Fruit fly (Drosophila melanogaster) whole organism, adult: ENCODE data around the gene ds.

Source experiments
- CG14711 ChIP-seq: fragments of 200-800 bp; sonication (Bioruptor generic); optimal IDR thresholded peaks from 2 replicates; lab custom pipeline; 2018; ENCODE audit warnings: missing biosample characterization, mild to moderate bottlenecking, missing genetic modification characterization, moderate library complexity
- CG5204 ChIP-seq: fragments of 200-800 bp; sonication (Bioruptor generic); optimal IDR thresholded peaks from 2 replicates; lab custom pipeline; 2016; ENCODE audit warnings: missing biosample characterization, missing genetic modification characterization
- CG7045 ChIP-seq: fragments of 200-800 bp; sonication (Bioruptor generic); optimal IDR thresholded peaks from 2 replicates; lab custom pipeline; 2017; ENCODE audit warnings: missing biosample characterization, mild to moderate bottlenecking, missing genetic modification characterization
- CG7101 ChIP-seq: fragments of 200-800 bp; sonication (Bioruptor generic); optimal IDR thresholded peaks from 2 replicates; lab custom pipeline; 2018; ENCODE audit warnings: missing biosample characterization, mild to moderate bottlenecking, missing genetic modification characterization, moderate library complexity
- Clk ChIP-seq: fragments of 200-800 bp; sonication (Bioruptor generic); optimal IDR thresholded peaks from 2 replicates; lab custom pipeline; 2017; ENCODE audit warnings: missing biosample characterization, missing genetic modification characterization
- Crg-1 ChIP-seq: fragments of 200-800 bp; sonication (Bioruptor generic); optimal IDR thresholded peaks from 2 replicates; lab custom pipeline; 2016; ENCODE audit warnings: missing biosample characterization, missing genetic modification characterization
- Hr96 ChIP-seq: fragments of 200-800 bp; sonication (Bioruptor generic); optimal IDR thresholded peaks from 2 replicates; lab custom pipeline; 2016; ENCODE audit warnings: missing biosample characterization, missing genetic modification characterization
- Mnt ChIP-seq: fragments of 200-800 bp; sonication (Bioruptor generic); optimal IDR thresholded peaks from 2 replicates; lab custom pipeline; 2016; ENCODE audit warnings: missing biosample characterization, mild to moderate bottlenecking, missing genetic modification characterization
- cic ChIP-seq: fragments of 200-800 bp; sonication (Bioruptor generic); optimal IDR thresholded peaks from 2 replicates; lab custom pipeline; 2017; ENCODE audit warnings: missing biosample characterization, mild to moderate bottlenecking, missing genetic modification characterization, moderate library complexity
- cnc ChIP-seq, 2 experiments: fragments of >200 bp; optimal IDR thresholded peaks; 2 replicates each; lab custom pipeline; 2017
- kay ChIP-seq: fragments of 200-800 bp; sonication (Bioruptor generic); peaks from one replicate; lab custom pipeline; 2016; ENCODE audit warnings: missing biosample characterization, missing genetic modification characterization, borderline replicate concordance
- pad ChIP-seq: fragments of 200-800 bp; sonication (Bioruptor generic); optimal IDR thresholded peaks from 3 replicates; lab custom pipeline; 2017; ENCODE audit warnings: missing biosample characterization, missing genetic modification characterization, mild to moderate bottlenecking, moderate library complexity, missing genetic modification reagents
- tj ChIP-seq: fragments of 200-800 bp; sonication (Bioruptor generic); optimal IDR thresholded peaks from 3 replicates; lab custom pipeline; 2017; ENCODE audit warnings: missing biosample characterization, mild to moderate bottlenecking, missing genetic modification characterization, moderate library complexity
- toe ChIP-seq: fragments of 200-800 bp; sonication (Bioruptor generic); optimal IDR thresholded peaks from 2 replicates; lab custom pipeline; 2016; ENCODE audit warnings: missing biosample characterization, missing genetic modification characterization

DNA sequence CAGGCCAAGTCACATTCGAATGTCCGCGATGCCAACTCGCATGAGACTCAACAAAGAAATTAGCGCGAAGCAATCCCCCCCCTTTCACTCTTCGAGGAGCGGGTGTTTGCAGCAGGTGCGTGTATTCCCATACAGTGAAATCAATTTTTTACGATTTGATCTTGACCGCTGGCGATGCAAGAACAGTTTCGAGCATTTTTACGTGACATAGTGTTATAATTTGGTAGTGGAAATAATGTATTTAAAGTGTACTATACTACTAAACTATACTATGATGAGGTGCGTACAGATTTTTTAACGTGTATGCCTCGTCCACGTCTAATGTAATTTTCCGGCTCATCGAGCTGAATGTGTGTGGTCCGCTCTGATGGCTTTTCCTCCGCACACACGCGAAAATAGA is 2.5 kb downstream of the ds start:
- no peak for TF ChIP-seq Hr96 (GFP tag; lab: Kevin White, UChicago)
- no peak for TF ChIP-seq CG14711
- no peak for TF ChIP-seq toe (GFP tag; lab: Kevin White, UChicago)
- TF ChIP-seq Crg-1, result no peak
- TF ChIP-seq kay (GFP tag; lab: Kevin White, UChicago), result no peak
- TF ChIP-seq CG7101, result no peak
- no peak for TF ChIP-seq pad (GFP tag; lab: Kevin White, UChicago)
- no peak for TF ChIP-seq CG5204 (GFP tag; lab: Kevin White, UChicago)
- TF ChIP-seq Clk, result no peak
- TF ChIP-seq Mnt (GFP tag; lab: Kevin White, UChicago), result no peak
- TF ChIP-seq cic, result no peak
- TF ChIP-seq CG7045 (GFP tag; lab: Kevin White, UChicago), result no peak
- no peak for TF ChIP-seq tj (GFP tag; lab: Kevin White, UChicago)
- no peak for TF ChIP-seq cnc (optimal IDR thresholded peaks at IDR 0.05; lab: Kevin White, UChicago)
